Fruit fly (Drosophila melanogaster) whole organism: ENCODE measurements around the gene Trl.

Experiments
- CG8478 ChIP-seq: fragments of >200 bp; optimal IDR thresholded peaks from 2 replicates; lab custom pipeline; 2018; ENCODE audit warnings: inconsistent platforms
- Dll ChIP-seq: fragments of >200 bp; optimal IDR thresholded peaks from 2 replicates; lab custom pipeline; 2017
- EcR ChIP-seq, 2 experiments: fragments of >200 bp; optimal IDR thresholded peaks; 2 replicates each; lab custom pipeline; 2017; ENCODE audit warnings: missing biosample characterization in 2 of 2, missing genetic modification characterization in 2 of 2, missing genetic modification reagents in 2 of 2
- pan ChIP-seq: fragments of >200 bp; optimal IDR thresholded peaks from 2 replicates; lab custom pipeline; 2017

- TF ChIP-seq pan (lab: Kevin White, UChicago): no peak
- TF ChIP-seq EcR (GFP tag; optimal IDR thresholded peaks at IDR 0.05; lab: Kevin White, UChicago): no peak
- TF ChIP-seq CG8478 (lab: Kevin White, UChicago): no peak
- no peak for TF ChIP-seq Dll (lab: Kevin White, UChicago)
These were observed 18.4 kb upstream of the Trl start for dm6 chr3L:14779289-14779688.
